ENCODE assay signal across 1 fruit fly cellular context in the genomic region with DNA sequence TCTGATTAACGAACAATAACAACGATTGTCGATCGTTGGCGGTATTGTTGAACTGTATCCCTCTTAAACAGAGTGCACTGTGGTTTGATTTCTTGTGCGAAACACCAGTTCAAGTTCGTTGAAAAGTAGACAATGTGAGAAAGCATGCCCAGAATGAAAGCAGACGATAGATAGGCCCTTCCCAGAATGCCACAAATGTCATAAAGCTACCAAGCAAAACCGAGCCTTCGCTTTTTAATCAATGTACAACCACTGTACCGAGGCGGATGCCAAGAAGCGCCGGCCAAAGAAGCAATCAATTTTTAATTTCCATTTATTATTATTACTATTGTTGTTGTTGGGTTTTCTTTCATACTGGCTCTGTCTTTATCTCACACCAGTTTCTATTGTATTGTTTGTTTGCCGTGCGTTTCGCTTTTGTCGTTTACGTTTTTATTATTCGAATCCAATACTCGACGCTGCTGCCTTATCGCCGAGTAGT.
TF ChIP-seq lines count a peak whose summit lies in the region.

No protein-coding gene starts in this region.

TF ChIP-seq in whole organism, embryonic, 481 proteins besides CTCF, POLR2A, EP300 and RAD21 (continued from another document):
- peak; percentile 66; the same call in 2 of the 3 replicates for TF ChIP-seq CG7357 (GFP tag; IDR thresholded peaks at IDR 0.05; lab: Robert Waterston, UW)
- TF ChIP-seq Ssrp (tag; optimal IDR thresholded peaks at IDR 0.05; lab: Kevin White, UChicago) = peak; percentile 64
- peak; percentile 57; the same call in 1 of the 3 replicates for TF ChIP-seq CG6175 (GFP tag; IDR thresholded peaks at IDR 0.05; lab: Robert Waterston, UW)
- TF ChIP-seq CG1603 (tag; optimal IDR thresholded peaks at IDR 0.05; lab: Kevin White, UChicago) = peak; percentile 90
- peak; percentile 71 for TF ChIP-seq Poxn (GFP tag; IDR thresholded peaks at IDR 0.05; lab: Robert Waterston, UW)
- TF ChIP-seq Rx (GFP tag; IDR thresholded peaks at IDR 0.05; lab: Robert Waterston, UW) = peak; percentile 81
- peak; percentile 79 for TF ChIP-seq ranshi (GFP tag; IDR thresholded peaks at IDR 0.05; lab: Robert Waterston, UW)
- peak; percentile 72 for TF ChIP-seq jing (GFP tag; optimal IDR thresholded peaks at IDR 0.05; lab: Kevin White, UChicago)
- no peak for TF ChIP-seq CG10543 (GFP tag; optimal IDR thresholded peaks at IDR 0.05; lab: Kevin White, UChicago)
- peak; percentile 5 for TF ChIP-seq zen (tag; optimal IDR thresholded peaks at IDR 0.05; lab: Kevin White, UChicago)
TF ChIP-seq in whole organism, embryonic: peak in this region for 376.
